Fruit fly (Drosophila melanogaster): ENCODE results near the gene CG7102.

dm6 chr2L:7868608-7869007, 18.7 kb downstream of the CG7102 start:
- TF ChIP-seq Ets21C (GFP tag; optimal IDR thresholded peaks at IDR 0.05) (no peak), CG3919 (GFP tag; optimal IDR thresholded peaks at IDR 0.05) (peak; percentile 33)

Data from whole organism, prepupa.